Fruit fly (Drosophila melanogaster) whole organism, embryonic: Measurements from ENCODE around the gene Cad74A.

Source experiments
- Antp ChIP-seq: fragments of 200-800 bp; sonication (Bioruptor generic); optimal IDR thresholded peaks from 3 replicates; lab custom pipeline; 2016; ENCODE audit warnings: missing biosample characterization, missing genetic modification characterization
- Awh ChIP-seq: fragments of 200-800 bp; sonication (Bioruptor generic); IDR thresholded peaks from 2 replicates; pipeline ENCODE4, ENCODE4 v1.3.6; 2022; ENCODE audit warnings: missing biosample characterization, missing genetic modification characterization
- CG10565 ChIP-seq: fragments of 200-800 bp; sonication (Bioruptor generic); optimal IDR thresholded peaks from 3 replicates; lab custom pipeline; 2016; ENCODE audit warnings: missing biosample characterization, mild to moderate bottlenecking, missing genetic modification characterization
- CG11695 ChIP-seq: fragments of 200-800 bp; sonication (Bioruptor generic); IDR thresholded peaks from 3 replicates; pipeline ENCODE4 v1.3.6; 2022; ENCODE audit warnings: missing biosample characterization, missing genetic modification characterization
- CG12299 ChIP-seq: fragments of 200-800 bp; sonication (Bioruptor generic); optimal IDR thresholded peaks from 2 replicates; lab custom pipeline; 2018; ENCODE audit warnings: missing biosample characterization, mild to moderate bottlenecking, missing genetic modification characterization
- CG12744 ChIP-seq: fragments of 200-800 bp; sonication (Bioruptor generic); optimal IDR thresholded peaks from 2 replicates; lab custom pipeline; 2016; ENCODE audit warnings: missing biosample characterization, missing genetic modification characterization
- CG12769 ChIP-seq: fragments of 200-800 bp; sonication (Bioruptor generic); optimal IDR thresholded peaks from 2 replicates; lab custom pipeline; 2019; ENCODE audit warnings: missing biosample characterization, mild to moderate bottlenecking, missing genetic modification characterization, moderate library complexity
- CG1529 ChIP-seq: fragments of 200-800 bp; sonication (Bioruptor generic); optimal IDR thresholded peaks from 3 replicates; lab custom pipeline; 2018; ENCODE audit warnings: missing biosample characterization, missing genetic modification characterization
- CG1602 ChIP-seq: fragments of 200-800 bp; sonication (Bioruptor generic); optimal IDR thresholded peaks from 3 replicates; lab custom pipeline; 2016; ENCODE audit warnings: missing biosample characterization, missing genetic modification characterization
- CG18476 ChIP-seq: fragments of 200-800 bp; sonication (Bioruptor generic); optimal IDR thresholded peaks from 2 replicates; lab custom pipeline; 2016; ENCODE audit warnings: missing biosample characterization, mild to moderate bottlenecking, missing genetic modification characterization
- CG2875 ChIP-seq: fragments of 200-800 bp; sonication (Bioruptor generic); optimal IDR thresholded peaks from 2 replicates; lab custom pipeline; 2017; ENCODE audit warnings: missing biosample characterization, mild to moderate bottlenecking, missing genetic modification characterization, missing genetic modification reagents
- CG31441 ChIP-seq: fragments of 200-800 bp; sonication (Bioruptor generic); IDR thresholded peaks from 2 replicates; pipeline ENCODE4 v1.3.6; 2022; ENCODE audit warnings: missing biosample characterization, missing genetic modification characterization
- CG34224 ChIP-seq: fragments of 200-800 bp; sonication (Bioruptor generic); IDR thresholded peaks from 3 replicates; pipeline ENCODE4 v1.3.6; 2022; ENCODE audit warnings: missing biosample characterization, missing genetic modification characterization; ENCODE audit not compliant: partially characterized antibody
- CG6254 ChIP-seq: fragments of 200-800 bp; sonication (Bioruptor generic); optimal IDR thresholded peaks from 3 replicates; lab custom pipeline; 2017; ENCODE audit warnings: mild to moderate bottlenecking, missing biosample characterization, missing genetic modification reagents, missing genetic modification characterization
- CG8478 ChIP-seq: fragments of >200 bp; optimal IDR thresholded peaks from 2 replicates; lab custom pipeline; 2018
- CG9215 ChIP-seq: fragments of 200-800 bp; sonication (Bioruptor generic); IDR thresholded peaks from 2 replicates; pipeline ENCODE4 v1.3.6; 2022; ENCODE audit warnings: missing biosample characterization, missing genetic modification characterization
- Camta ChIP-seq: fragments of 200-800 bp; sonication (Bioruptor generic); optimal IDR thresholded peaks from 2 replicates; lab custom pipeline; 2016; ENCODE audit warnings: missing biosample characterization, missing genetic modification characterization
- Fer1 ChIP-seq: fragments of 200-800 bp; sonication (Bioruptor generic); optimal IDR thresholded peaks from 2 replicates; lab custom pipeline; 2017; ENCODE audit warnings: missing biosample characterization, mild to moderate bottlenecking, missing genetic modification characterization
- H15 ChIP-seq: fragments of 200-800 bp; sonication (Bioruptor generic); IDR thresholded peaks from 3 replicates; pipeline ENCODE4 v1.3.6; 2022; ENCODE audit warnings: missing biosample characterization, missing genetic modification characterization
- HLHmδ ChIP-seq: fragments of 200-800 bp; sonication (Bioruptor generic); optimal IDR thresholded peaks from 2 replicates; lab custom pipeline; 2018; ENCODE audit warnings: missing biosample characterization, mild to moderate bottlenecking, missing genetic modification characterization, moderate library complexity
- Hmr ChIP-seq: fragments of 200-800 bp; sonication (Bioruptor generic); optimal IDR thresholded peaks from 3 replicates; lab custom pipeline; 2017; ENCODE audit warnings: mild to moderate bottlenecking, missing biosample characterization, missing genetic modification reagents, missing genetic modification characterization
- Lhr ChIP-seq: fragments of 200-800 bp; sonication (Bioruptor generic); optimal IDR thresholded peaks from 3 replicates; lab custom pipeline; 2017; ENCODE audit warnings: mild to moderate bottlenecking, missing biosample characterization, missing genetic modification reagents, missing genetic modification characterization
- Mad ChIP-seq: fragments of 200-800 bp; sonication (Bioruptor generic); optimal IDR thresholded peaks from 2 replicates; lab custom pipeline; 2016; ENCODE audit warnings: missing biosample characterization, missing genetic modification characterization
- Med ChIP-seq: fragments of 200-800 bp; sonication (Bioruptor generic); peaks from one replicate; lab custom pipeline; 2016; ENCODE audit warnings: missing biosample characterization, missing genetic modification characterization, mild to moderate bottlenecking, inconsistent platforms, moderate library complexity
- Neu2 ChIP-seq: fragments of 200-800 bp; sonication (Bioruptor generic); optimal IDR thresholded peaks from 3 replicates; lab custom pipeline; 2016; ENCODE audit warnings: missing biosample characterization, missing genetic modification characterization, borderline replicate concordance
- Nf-YC ChIP-seq: fragments of 200-800 bp; optimal IDR thresholded peaks from 3 replicates; lab custom pipeline; 2019; ENCODE audit warnings: missing biosample characterization, mild to moderate bottlenecking, missing genetic modification characterization, moderate library complexity
- Optix ChIP-seq: fragments of 200-800 bp; sonication (Bioruptor generic); IDR thresholded peaks from 3 replicates; pipeline ENCODE4 v1.3.6; 2022; ENCODE audit warnings: missing biosample characterization, missing genetic modification characterization
- Side ChIP-seq: fragments of 200-800 bp; sonication (Bioruptor generic); optimal IDR thresholded peaks from 2 replicates; lab custom pipeline; 2016; ENCODE audit warnings: missing biosample characterization, missing genetic modification characterization
- Trl ChIP-seq, 3 experiments: fragments of >200 bp in 2 of 3; fragments of 200-800 bp in 1 of 3; sonication (Bioruptor generic) in 1 of 3; optimal IDR thresholded peaks; 2 replicates in 1 of 3; 3 replicates in 2 of 3; lab custom pipeline; 2016 to 2017; ENCODE audit warnings: missing biosample characterization in 1 of 3, missing genetic modification characterization in 1 of 3
- ase ChIP-seq: fragments of 200-800 bp; sonication (Bioruptor generic); IDR thresholded peaks from 3 replicates; pipeline ENCODE4 v1.3.6; 2022; ENCODE audit warnings: missing biosample characterization, missing genetic modification characterization
- ash1 ChIP-seq: fragments of 200-800 bp; sonication (Bioruptor generic); optimal IDR thresholded peaks from 2 replicates; lab custom pipeline; 2018; ENCODE audit warnings: missing biosample characterization, mild to moderate bottlenecking, missing genetic modification characterization
- az2 ChIP-seq: fragments of 200-800 bp; sonication (Bioruptor generic); optimal IDR thresholded peaks from 3 replicates; lab custom pipeline; 2016; ENCODE audit warnings: missing biosample characterization, missing genetic modification characterization
- bsh ChIP-seq, 2 experiments: fragments of 200-800 bp; sonication (Bioruptor generic); optimal IDR thresholded peaks; 2 replicates each; lab custom pipeline; 2017 to 2018; ENCODE audit warnings: mild to moderate bottlenecking in 2 of 2, missing biosample characterization in 2 of 2, missing genetic modification characterization in 2 of 2, moderate library complexity in 1 of 2
- cad ChIP-seq: fragments of >200 bp; optimal IDR thresholded peaks from 2 replicates; lab custom pipeline; 2017; ENCODE audit warnings: missing biosample characterization, missing genetic modification characterization
- corto ChIP-seq: fragments of 200-800 bp; sonication (Bioruptor generic); optimal IDR thresholded peaks from 2 replicates; lab custom pipeline; 2016; ENCODE audit warnings: missing biosample characterization, mild to moderate bottlenecking, missing genetic modification characterization, moderate library complexity
- crol ChIP-seq: fragments of 200-800 bp; sonication (Bioruptor generic); IDR thresholded peaks from 2 replicates; pipeline ENCODE4 v1.3.6; 2022; ENCODE audit warnings: missing biosample characterization, missing genetic modification characterization
- disco-r ChIP-seq: fragments of 200-800 bp; sonication (Bioruptor generic); optimal IDR thresholded peaks from 2 replicates; lab custom pipeline; 2016; ENCODE audit warnings: missing biosample characterization, missing genetic modification characterization
- dmrt99B ChIP-seq: fragments of 200-800 bp; sonication (Bioruptor generic); optimal IDR thresholded peaks from 2 replicates; lab custom pipeline; 2018; ENCODE audit warnings: missing biosample characterization, mild to moderate bottlenecking, missing genetic modification characterization, moderate library complexity
- exex ChIP-seq: fragments of 200-800 bp; sonication (Bioruptor generic); optimal IDR thresholded peaks from 4 replicates; lab custom pipeline; 2018; ENCODE audit warnings: missing biosample characterization, mild to moderate bottlenecking, missing genetic modification characterization, moderate library complexity
- grau ChIP-seq: fragments of 200-800 bp; optimal IDR thresholded peaks from 3 replicates; lab custom pipeline; 2019; ENCODE audit warnings: missing biosample characterization, mild to moderate bottlenecking, missing genetic modification characterization, moderate library complexity
- nau ChIP-seq: fragments of 200-800 bp; sonication (Bioruptor generic); optimal IDR thresholded peaks from 3 replicates; lab custom pipeline; 2017; ENCODE audit warnings: missing biosample characterization, mild to moderate bottlenecking, missing genetic modification characterization, missing genetic modification reagents
- nom ChIP-seq: fragments of 200-800 bp; sonication (Bioruptor generic); optimal IDR thresholded peaks from 2 replicates; lab custom pipeline; 2017; ENCODE audit warnings: missing biosample characterization, missing genetic modification characterization, mild to moderate bottlenecking, moderate library complexity, missing genetic modification reagents
- p53 ChIP-seq: fragments of 200-800 bp; sonication (Bioruptor generic); optimal IDR thresholded peaks from 2 replicates; lab custom pipeline; 2016; ENCODE audit warnings: missing biosample characterization, missing genetic modification characterization
- pnt ChIP-seq: fragments of 200-800 bp; sonication (Bioruptor generic); optimal IDR thresholded peaks from 3 replicates; lab custom pipeline; 2016; ENCODE audit warnings: missing biosample characterization, missing genetic modification characterization
- repo ChIP-seq: fragments of 200-800 bp; sonication (Bioruptor generic); optimal IDR thresholded peaks from 2 replicates; lab custom pipeline; 2016; ENCODE audit warnings: missing biosample characterization, missing genetic modification characterization
- sens ChIP-seq: fragments of 200-800 bp; sonication (Bioruptor generic); peaks from one replicate; lab custom pipeline; 2016; ENCODE audit warnings: missing biosample characterization, missing genetic modification characterization
- tap ChIP-seq: fragments of 200-800 bp; optimal IDR thresholded peaks from 3 replicates; lab custom pipeline; 2019; ENCODE audit warnings: missing biosample characterization, mild to moderate bottlenecking, missing genetic modification characterization, moderate library complexity
- yki ChIP-seq: fragments of >200 bp; optimal IDR thresholded peaks from 3 replicates; lab custom pipeline; 2018
- zfh1 ChIP-seq: fragments of 200-800 bp; sonication (Bioruptor generic); IDR thresholded peaks from 3 replicates; pipeline ENCODE4 v1.3.6; 2022; ENCODE audit warnings: missing biosample characterization, missing genetic modification characterization

The Cad74A gene

dm6 chr3L:17421319-17421718 lies 42.0 kb upstream of the Cad74A start, which contains the start of gene blot (continued):
- TF ChIP-seq Side: no peak
- TF ChIP-seq ash1 (GFP tag; lab: Kevin White, UChicago): no peak
- peak; percentile 23; the same call in 1 of the 3 replicates for TF ChIP-seq CG34224 (GFP tag; lab: Robert Waterston, UW)
- TF ChIP-seq Awh (GFP tag; lab: Robert Waterston, UW): 0 out of 2 replicates have a peak, but pooled peaks have one; percentile 17
- peak; percentile 86 to 88 for TF ChIP-seq Trl (optimal IDR thresholded peaks at IDR 0.05; lab: Kevin White, UChicago)
- no peak for TF ChIP-seq Trl (GFP tag; optimal IDR thresholded peaks at IDR 0.05; lab: Kevin White, UChicago)
- no peak for TF ChIP-seq Neu2 (GFP tag; lab: Kevin White, UChicago)
- no peak for TF ChIP-seq H15 (GFP tag; lab: Robert Waterston, UW)
- no peak for TF ChIP-seq CG9215 (GFP tag; lab: Robert Waterston, UW)
- no peak for TF ChIP-seq Optix (GFP tag; lab: Robert Waterston, UW)
- no peak for TF ChIP-seq pnt (GFP tag; lab: Kevin White, UChicago)
- no peak for TF ChIP-seq Nf-YC (tag; lab: Kevin White, UChicago)
- no peak for TF ChIP-seq tap (tag; lab: Kevin White, UChicago)
- TF ChIP-seq CG2875: no peak

- peak; percentile 55 for TF ChIP-seq Med
- peak in 1 of 2 experiments; percentile 42 for TF ChIP-seq bsh (GFP tag; optimal IDR thresholded peaks at IDR 0.05; lab: Kevin White, UChicago)
- TF ChIP-seq CG18476 (GFP tag; lab: Kevin White, UChicago): no peak
- no peak for TF ChIP-seq CG1529
- TF ChIP-seq nom (GFP tag; lab: Kevin White, UChicago): peak; percentile 1
- no peak for TF ChIP-seq Mad (GFP tag; lab: Kevin White, UChicago)
- TF ChIP-seq CG1602: no peak
- TF ChIP-seq CG8478 (lab: Kevin White, UChicago): no peak
- no peak for TF ChIP-seq CG6254 (GFP tag; lab: Kevin White, UChicago)
- TF ChIP-seq sens (GFP tag; lab: Kevin White, UChicago): peak; percentile 47
- no peak for TF ChIP-seq Lhr (GFP tag; lab: Kevin White, UChicago)
- TF ChIP-seq CG12769: no peak
- TF ChIP-seq cad (GFP tag; lab: Kevin White, UChicago): no peak
- no peak for TF ChIP-seq az2 (GFP tag; lab: Kevin White, UChicago)
- no peak for TF ChIP-seq disco-r (GFP tag; lab: Kevin White, UChicago)
- TF ChIP-seq yki (lab: Kevin White, UChicago): no peak
- peak; percentile 12; the same call in 1 of the 2 replicates for TF ChIP-seq crol (GFP tag; lab: Robert Waterston, UW)
- TF ChIP-seq CG12744 (GFP tag; lab: Kevin White, UChicago): no peak
- no peak for TF ChIP-seq Antp (GFP tag; lab: Kevin White, UChicago)
- TF ChIP-seq CG11695: no peak
- TF ChIP-seq nau: no peak
- no peak for TF ChIP-seq p53 (GFP tag; lab: Kevin White, UChicago)
- no peak for TF ChIP-seq Camta
- no peak for TF ChIP-seq dmrt99B (tag; lab: Kevin White, UChicago)
- no peak for TF ChIP-seq Fer1 (GFP tag; lab: Kevin White, UChicago)
- no peak for TF ChIP-seq zfh1 (GFP tag; lab: Robert Waterston, UW)
- no peak for TF ChIP-seq CG10565 (GFP tag; lab: Kevin White, UChicago)
- TF ChIP-seq ase (GFP tag; lab: Robert Waterston, UW): no peak
- TF ChIP-seq HLHmδ (GFP tag; lab: Kevin White, UChicago): no peak
- no peak for TF ChIP-seq Hmr (GFP tag; lab: Kevin White, UChicago)
- peak; percentile 64 for TF ChIP-seq grau (tag; lab: Kevin White, UChicago)
- no peak for TF ChIP-seq CG12299 (tag; lab: Kevin White, UChicago)
- TF ChIP-seq exex: no peak
- TF ChIP-seq corto (GFP tag; lab: Kevin White, UChicago): peak; percentile 0
- TF ChIP-seq CG31441 (GFP tag; lab: Robert Waterston, UW): no peak
- no peak for TF ChIP-seq repo (GFP tag; lab: Kevin White, UChicago)
- TF ChIP-seq, all 482 proteins: peak for 7
These were observed 41.4 kb upstream of the Cad74A start for dm6 chr3L:17420610-17421194.
